Fruit fly (Drosophila melanogaster): ENCODE results near the gene net.

The net gene

dm6 chr2L:59058-59603, 28.1 kb downstream of the net start:
- TF ChIP-seq CG12768 (GFP tag; optimal IDR thresholded peaks at IDR 0.05): no peak
- TF ChIP-seq CG14711 (tag; optimal IDR thresholded peaks at IDR 0.05): no peak
- no peak for TF ChIP-seq CG1620 (GFP tag; optimal IDR thresholded peaks at IDR 0.05)
- no peak for TF ChIP-seq cic (GFP tag; optimal IDR thresholded peaks at IDR 0.05)
- TF ChIP-seq kay (GFP tag; ENCODE audit: borderline replicate concordance): no peak
- no peak for TF ChIP-seq ovo (GFP tag; optimal IDR thresholded peaks at IDR 0.05)
- no peak for TF ChIP-seq CG33017 (tag; optimal IDR thresholded peaks at IDR 0.05)
- no peak for TF ChIP-seq CG7101 (tag; optimal IDR thresholded peaks at IDR 0.05)
- TF ChIP-seq Hr96 (GFP tag; optimal IDR thresholded peaks at IDR 0.05): no peak
- TF ChIP-seq CG7045 (GFP tag; optimal IDR thresholded peaks at IDR 0.05): no peak
- TF ChIP-seq pad (GFP tag; optimal IDR thresholded peaks at IDR 0.05): no peak
- no peak for TF ChIP-seq Mnt (GFP tag; optimal IDR thresholded peaks at IDR 0.05)
- TF ChIP-seq Clk (GFP tag; optimal IDR thresholded peaks at IDR 0.05): no peak
- no peak for TF ChIP-seq cnc (optimal IDR thresholded peaks at IDR 0.05)
- no peak for TF ChIP-seq tj (GFP tag; optimal IDR thresholded peaks at IDR 0.05)
- TF ChIP-seq toe (GFP tag; optimal IDR thresholded peaks at IDR 0.05): no peak
- TF ChIP-seq CG5204 (GFP tag; optimal IDR thresholded peaks at IDR 0.05): no peak
- no peak for TF ChIP-seq bab1 (GFP tag; optimal IDR thresholded peaks at IDR 0.05)
- TF ChIP-seq Crg-1 (GFP tag; optimal IDR thresholded peaks at IDR 0.05): no peak

- TF ChIP-seq cic (GFP tag; optimal IDR thresholded peaks at IDR 0.05): no peak
- TF ChIP-seq CG12768 (GFP tag; optimal IDR thresholded peaks at IDR 0.05): no peak
- TF ChIP-seq tj (GFP tag; optimal IDR thresholded peaks at IDR 0.05): no peak
- TF ChIP-seq Clk (GFP tag; optimal IDR thresholded peaks at IDR 0.05): no peak
- no peak for TF ChIP-seq toe (GFP tag; optimal IDR thresholded peaks at IDR 0.05)
- no peak for TF ChIP-seq Mnt (GFP tag; optimal IDR thresholded peaks at IDR 0.05)
- no peak for TF ChIP-seq pad (GFP tag; optimal IDR thresholded peaks at IDR 0.05)
- TF ChIP-seq bab1 (GFP tag; optimal IDR thresholded peaks at IDR 0.05): no peak
- no peak for TF ChIP-seq CG7045 (GFP tag; optimal IDR thresholded peaks at IDR 0.05)
- TF ChIP-seq CG14711 (tag; optimal IDR thresholded peaks at IDR 0.05): no peak
- TF ChIP-seq CG7101 (tag; optimal IDR thresholded peaks at IDR 0.05): no peak
- no peak for TF ChIP-seq Crg-1 (GFP tag; optimal IDR thresholded peaks at IDR 0.05)
- no peak for TF ChIP-seq CG5204 (GFP tag; optimal IDR thresholded peaks at IDR 0.05)
- no peak for TF ChIP-seq CG33017 (tag; optimal IDR thresholded peaks at IDR 0.05)
- no peak for TF ChIP-seq CG11617 (GFP tag; optimal IDR thresholded peaks at IDR 0.05)
- TF ChIP-seq kay (GFP tag; ENCODE audit: borderline replicate concordance): no peak
- TF ChIP-seq CG1620 (GFP tag; optimal IDR thresholded peaks at IDR 0.05): no peak
- no peak for TF ChIP-seq cnc (optimal IDR thresholded peaks at IDR 0.05)
- no peak for TF ChIP-seq Hr96 (GFP tag; optimal IDR thresholded peaks at IDR 0.05)
Measured at dm6 chr2L:56865-57264, 30.3 kb downstream of the net start.

dm6 chr2L:53108-53507, 34.1 kb downstream of the net start:
- no peak for TF ChIP-seq CG33017 (tag; optimal IDR thresholded peaks at IDR 0.05)
- TF ChIP-seq ovo (GFP tag; optimal IDR thresholded peaks at IDR 0.05): no peak
- no peak for TF ChIP-seq tj (GFP tag; optimal IDR thresholded peaks at IDR 0.05)
- no peak for TF ChIP-seq Crg-1 (GFP tag; optimal IDR thresholded peaks at IDR 0.05)
- no peak for TF ChIP-seq CG1620 (GFP tag; optimal IDR thresholded peaks at IDR 0.05)
- no peak for TF ChIP-seq CG12768 (GFP tag; optimal IDR thresholded peaks at IDR 0.05)
- TF ChIP-seq Clk (GFP tag; optimal IDR thresholded peaks at IDR 0.05): no peak
- no peak for TF ChIP-seq cnc (optimal IDR thresholded peaks at IDR 0.05)
- no peak for TF ChIP-seq CG11617 (GFP tag; optimal IDR thresholded peaks at IDR 0.05)
- no peak for TF ChIP-seq CG5204 (GFP tag; optimal IDR thresholded peaks at IDR 0.05)
- TF ChIP-seq CG7045 (GFP tag; optimal IDR thresholded peaks at IDR 0.05): no peak
- no peak for TF ChIP-seq pad (GFP tag; optimal IDR thresholded peaks at IDR 0.05)

dm6 chr2L:35452-35851, 51.7 kb downstream of the net start:
- TF ChIP-seq CG7101 (tag; optimal IDR thresholded peaks at IDR 0.05) (no peak), ovo (GFP tag; optimal IDR thresholded peaks at IDR 0.05) (no peak), CG12768 (GFP tag; optimal IDR thresholded peaks at IDR 0.05) (no peak), CG33017 (tag; optimal IDR thresholded peaks at IDR 0.05) (no peak), tj (GFP tag; optimal IDR thresholded peaks at IDR 0.05) (no peak), Mnt (GFP tag; optimal IDR thresholded peaks at IDR 0.05) (no peak), CG7045 (GFP tag; optimal IDR thresholded peaks at IDR 0.05) (no peak), Hr96 (GFP tag; optimal IDR thresholded peaks at IDR 0.05) (no peak), bab1 (GFP tag; optimal IDR thresholded peaks at IDR 0.05) (no peak), CG14711 (tag; optimal IDR thresholded peaks at IDR 0.05) (no peak), Crg-1 (GFP tag; optimal IDR thresholded peaks at IDR 0.05) (no peak), pad (GFP tag; optimal IDR thresholded peaks at IDR 0.05) (no peak), CG1620 (GFP tag; optimal IDR thresholded peaks at IDR 0.05) (no peak)

dm6 chr2L:34054-34453, 53.1 kb downstream of the net start:
- TF ChIP-seq CG5204 (GFP tag; optimal IDR thresholded peaks at IDR 0.05): no peak
- TF ChIP-seq cic (GFP tag; optimal IDR thresholded peaks at IDR 0.05): no peak
- no peak for TF ChIP-seq ovo (GFP tag; optimal IDR thresholded peaks at IDR 0.05)
- no peak for TF ChIP-seq CG7101 (tag; optimal IDR thresholded peaks at IDR 0.05)

Measured in whole organism, adult.